Worm (Caenorhabditis elegans) whole organism, midembryonic: ENCODE measurements around the gene F54H12.5.

Source experiments
- T22C8.4 ChIP-seq: fragments of 200-800 bp; sonication (Bioruptor generic); IDR thresholded peaks from 2 replicates; pipeline ENCODE4 v1.3.6; 2022; ENCODE audit warnings: missing genetic modification characterization, missing compliant biosample characterization
- med-1 ChIP-seq: sonication (generic microtip); optimal IDR thresholded peaks from 2 replicates; lab custom pipeline; 2017; ENCODE audit warnings: missing genetic modification characterization, mild to moderate bottlenecking, missing compliant biosample characterization, antibody characterized with exemption, missing genetic modification reagents; ENCODE audit not compliant: insufficient read depth
- ztf-23 ChIP-seq: fragments of 200-800 bp; sonication (Bioruptor generic); IDR thresholded peaks from 2 replicates; pipeline ENCODE4 v1.3.6; 2022; ENCODE audit warnings: missing genetic modification reagents, missing genetic modification characterization, missing compliant biosample characterization

DNA sequence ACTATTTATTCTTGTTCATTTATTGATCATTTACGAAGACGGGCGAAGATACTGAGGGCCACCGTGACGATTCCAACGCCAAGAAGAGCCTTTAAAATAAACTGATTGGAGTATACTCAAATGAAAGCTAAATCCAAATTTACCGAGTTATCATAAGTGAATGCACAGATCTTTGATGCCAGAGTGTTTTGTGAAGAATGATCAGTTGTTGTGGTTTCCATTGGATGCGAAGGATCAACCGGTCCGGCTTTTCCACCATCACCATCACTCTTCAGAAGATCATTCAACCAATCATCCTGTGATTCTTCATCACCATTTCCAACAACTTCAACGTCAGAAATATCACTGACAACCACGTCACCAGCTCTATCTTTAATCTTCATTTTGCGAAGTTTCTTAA, 5.3 kb upstream of the F54H12.5 start:
- no peak for TF ChIP-seq ztf-23
- no peak for TF ChIP-seq T22C8.4 (GFP tag; lab: Robert Waterston, UW)
- TF ChIP-seq med-1: no peak
